Fruit fly (Drosophila melanogaster) whole organism, adult: ENCODE results near the gene CG13794.

Experiments
- CG11617 ChIP-seq: fragments of 200-800 bp; sonication (Bioruptor generic); optimal IDR thresholded peaks from 2 replicates; lab custom pipeline; 2017; ENCODE audit warnings: mild to moderate bottlenecking, missing biosample characterization, missing genetic modification reagents, missing genetic modification characterization
- CG12768 ChIP-seq: fragments of 200-800 bp; sonication (Bioruptor generic); optimal IDR thresholded peaks from 2 replicates; lab custom pipeline; 2017; ENCODE audit warnings: missing biosample characterization, missing genetic modification characterization, mild to moderate bottlenecking, moderate library complexity, missing genetic modification reagents
- CG14711 ChIP-seq: fragments of 200-800 bp; sonication (Bioruptor generic); optimal IDR thresholded peaks from 2 replicates; lab custom pipeline; 2018; ENCODE audit warnings: missing biosample characterization, mild to moderate bottlenecking, missing genetic modification characterization, moderate library complexity
- CG1620 ChIP-seq: fragments of 200-800 bp; sonication (Bioruptor generic); optimal IDR thresholded peaks from 2 replicates; lab custom pipeline; 2016; ENCODE audit warnings: missing biosample characterization, missing genetic modification characterization
- CG33017 ChIP-seq: fragments of 200-800 bp; sonication (Bioruptor generic); optimal IDR thresholded peaks from 2 replicates; lab custom pipeline; 2018; ENCODE audit warnings: missing biosample characterization, mild to moderate bottlenecking, missing genetic modification characterization, moderate library complexity
- CG5204 ChIP-seq: fragments of 200-800 bp; sonication (Bioruptor generic); optimal IDR thresholded peaks from 2 replicates; lab custom pipeline; 2016; ENCODE audit warnings: missing biosample characterization, missing genetic modification characterization
- CG7045 ChIP-seq: fragments of 200-800 bp; sonication (Bioruptor generic); optimal IDR thresholded peaks from 2 replicates; lab custom pipeline; 2017; ENCODE audit warnings: missing biosample characterization, mild to moderate bottlenecking, missing genetic modification characterization
- CG7101 ChIP-seq: fragments of 200-800 bp; sonication (Bioruptor generic); optimal IDR thresholded peaks from 2 replicates; lab custom pipeline; 2018; ENCODE audit warnings: missing biosample characterization, mild to moderate bottlenecking, missing genetic modification characterization, moderate library complexity
- Clk ChIP-seq: fragments of 200-800 bp; sonication (Bioruptor generic); optimal IDR thresholded peaks from 2 replicates; lab custom pipeline; 2017; ENCODE audit warnings: missing biosample characterization, missing genetic modification characterization
- Crg-1 ChIP-seq: fragments of 200-800 bp; sonication (Bioruptor generic); optimal IDR thresholded peaks from 2 replicates; lab custom pipeline; 2016; ENCODE audit warnings: missing biosample characterization, missing genetic modification characterization
- Hr96 ChIP-seq: fragments of 200-800 bp; sonication (Bioruptor generic); optimal IDR thresholded peaks from 2 replicates; lab custom pipeline; 2016; ENCODE audit warnings: missing biosample characterization, missing genetic modification characterization
- Mnt ChIP-seq: fragments of 200-800 bp; sonication (Bioruptor generic); optimal IDR thresholded peaks from 2 replicates; lab custom pipeline; 2016; ENCODE audit warnings: missing biosample characterization, mild to moderate bottlenecking, missing genetic modification characterization
- bab1 ChIP-seq: fragments of 200-800 bp; sonication (Bioruptor generic); optimal IDR thresholded peaks from 3 replicates; lab custom pipeline; 2019; ENCODE audit warnings: missing biosample characterization, mild to moderate bottlenecking, missing genetic modification characterization, moderate library complexity
- cic ChIP-seq: fragments of 200-800 bp; sonication (Bioruptor generic); optimal IDR thresholded peaks from 2 replicates; lab custom pipeline; 2017; ENCODE audit warnings: missing biosample characterization, mild to moderate bottlenecking, missing genetic modification characterization, moderate library complexity
- cnc ChIP-seq, 2 experiments: fragments of >200 bp; optimal IDR thresholded peaks; 2 replicates each; lab custom pipeline; 2017
- kay ChIP-seq: fragments of 200-800 bp; sonication (Bioruptor generic); peaks from one replicate; lab custom pipeline; 2016; ENCODE audit warnings: missing biosample characterization, missing genetic modification characterization, borderline replicate concordance
- ovo ChIP-seq: fragments of 200-800 bp; sonication (Bioruptor generic); optimal IDR thresholded peaks from 2 replicates; lab custom pipeline; 2016; ENCODE audit warnings: missing biosample characterization, missing genetic modification characterization
- pad ChIP-seq: fragments of 200-800 bp; sonication (Bioruptor generic); optimal IDR thresholded peaks from 3 replicates; lab custom pipeline; 2017; ENCODE audit warnings: missing biosample characterization, missing genetic modification characterization, mild to moderate bottlenecking, moderate library complexity, missing genetic modification reagents
- tj ChIP-seq: fragments of 200-800 bp; sonication (Bioruptor generic); optimal IDR thresholded peaks from 3 replicates; lab custom pipeline; 2017; ENCODE audit warnings: missing biosample characterization, mild to moderate bottlenecking, missing genetic modification characterization, moderate library complexity
- toe ChIP-seq: fragments of 200-800 bp; sonication (Bioruptor generic); optimal IDR thresholded peaks from 2 replicates; lab custom pipeline; 2016; ENCODE audit warnings: missing biosample characterization, missing genetic modification characterization

Gene CG13794

dm6 chr2L:7722723-7723122, at the start of gene CG13794:
Gene CG13794 (minus strand): TSS chr2L:7722823.
- TF ChIP-seq kay (GFP tag; lab: Kevin White, UChicago) (peak; percentile 90), Clk (GFP tag; lab: Kevin White, UChicago) (no peak), CG14711 (no peak), Mnt (GFP tag; lab: Kevin White, UChicago) (no peak), toe (no peak), tj (GFP tag; lab: Kevin White, UChicago) (no peak), pad (GFP tag; lab: Kevin White, UChicago) (no peak), CG7101 (tag; lab: Kevin White, UChicago) (peak; percentile 21), CG11617 (GFP tag; lab: Kevin White, UChicago) (no peak), Crg-1 (GFP tag; lab: Kevin White, UChicago) (no peak), CG7045 (GFP tag; lab: Kevin White, UChicago) (no peak), CG5204 (GFP tag; lab: Kevin White, UChicago) (no peak), CG1620 (no peak), ovo (GFP tag; lab: Kevin White, UChicago) (no peak), bab1 (GFP tag; lab: Kevin White, UChicago) (no peak), cnc (optimal IDR thresholded peaks at IDR 0.05; lab: Kevin White, UChicago) (no peak), CG12768 (GFP tag; lab: Kevin White, UChicago) (no peak), cic (no peak), CG33017 (tag; lab: Kevin White, UChicago) (peak; percentile 15), Hr96 (GFP tag; lab: Kevin White, UChicago) (no peak)

dm6 chr2L:7771891-7772290, 49.3 kb upstream of the CG13794 start:
- TF ChIP-seq CG7101 (tag; lab: Kevin White, UChicago) (no peak), CG12768 (GFP tag; lab: Kevin White, UChicago) (no peak), CG11617 (GFP tag; lab: Kevin White, UChicago) (no peak), Crg-1 (GFP tag; lab: Kevin White, UChicago) (no peak), kay (GFP tag; lab: Kevin White, UChicago) (no peak), Hr96 (GFP tag; lab: Kevin White, UChicago) (no peak)

- TF ChIP-seq toe (no peak), pad (GFP tag; lab: Kevin White, UChicago) (no peak), Clk (GFP tag; lab: Kevin White, UChicago) (no peak), CG7101 (tag; lab: Kevin White, UChicago) (no peak), Crg-1 (GFP tag; lab: Kevin White, UChicago) (no peak), CG11617 (GFP tag; lab: Kevin White, UChicago) (no peak), bab1 (GFP tag; lab: Kevin White, UChicago) (no peak), ovo (GFP tag; lab: Kevin White, UChicago) (no peak), CG7045 (GFP tag; lab: Kevin White, UChicago) (no peak), CG1620 (no peak), CG5204 (GFP tag; lab: Kevin White, UChicago) (no peak), CG14711 (no peak), tj (GFP tag; lab: Kevin White, UChicago) (no peak), cic (no peak)
Measured at dm6 chr2L:7767328-7767727, 44.7 kb upstream of the CG13794 start, which contains the start of gene CG7191. Gene CG7191 (plus strand): TSS chr2L:7767628.

dm6 chr2L:7756835-7757234, 34.2 kb upstream of the CG13794 start:
- TF ChIP-seq CG11617 (GFP tag; lab: Kevin White, UChicago) (no peak), CG33017 (tag; lab: Kevin White, UChicago) (no peak), CG12768 (GFP tag; lab: Kevin White, UChicago) (no peak), Clk (GFP tag; lab: Kevin White, UChicago) (no peak), CG7101 (tag; lab: Kevin White, UChicago) (no peak), tj (GFP tag; lab: Kevin White, UChicago) (no peak), cic (no peak), kay (GFP tag; lab: Kevin White, UChicago) (no peak), bab1 (GFP tag; lab: Kevin White, UChicago) (no peak), Hr96 (GFP tag; lab: Kevin White, UChicago) (no peak), cnc (optimal IDR thresholded peaks at IDR 0.05; lab: Kevin White, UChicago) (no peak), CG5204 (GFP tag; lab: Kevin White, UChicago) (no peak), CG14711 (no peak), CG7045 (GFP tag; lab: Kevin White, UChicago) (no peak), Crg-1 (GFP tag; lab: Kevin White, UChicago) (no peak)

dm6 chr2L:7754539-7754938, 31.9 kb upstream of the CG13794 start:
- TF ChIP-seq Mnt (GFP tag; lab: Kevin White, UChicago) (no peak), pad (GFP tag; lab: Kevin White, UChicago) (no peak), Hr96 (GFP tag; lab: Kevin White, UChicago) (no peak), cnc (optimal IDR thresholded peaks at IDR 0.05; lab: Kevin White, UChicago) (no peak), tj (GFP tag; lab: Kevin White, UChicago) (no peak), CG7101 (tag; lab: Kevin White, UChicago) (no peak), Crg-1 (GFP tag; lab: Kevin White, UChicago) (no peak), CG1620 (no peak)

- TF ChIP-seq Clk (GFP tag; lab: Kevin White, UChicago) (no peak), tj (GFP tag; lab: Kevin White, UChicago) (no peak), Crg-1 (GFP tag; lab: Kevin White, UChicago) (no peak), kay (GFP tag; lab: Kevin White, UChicago) (no peak), CG33017 (tag; lab: Kevin White, UChicago) (no peak), Hr96 (GFP tag; lab: Kevin White, UChicago) (no peak)
Measured at dm6 chr2L:7753874-7754273, 31.3 kb upstream of the CG13794 start, which contains the start of gene CG46025. Gene CG46025 (plus strand): TSS chr2L:7754174.
